In the genomic region with DNA sequence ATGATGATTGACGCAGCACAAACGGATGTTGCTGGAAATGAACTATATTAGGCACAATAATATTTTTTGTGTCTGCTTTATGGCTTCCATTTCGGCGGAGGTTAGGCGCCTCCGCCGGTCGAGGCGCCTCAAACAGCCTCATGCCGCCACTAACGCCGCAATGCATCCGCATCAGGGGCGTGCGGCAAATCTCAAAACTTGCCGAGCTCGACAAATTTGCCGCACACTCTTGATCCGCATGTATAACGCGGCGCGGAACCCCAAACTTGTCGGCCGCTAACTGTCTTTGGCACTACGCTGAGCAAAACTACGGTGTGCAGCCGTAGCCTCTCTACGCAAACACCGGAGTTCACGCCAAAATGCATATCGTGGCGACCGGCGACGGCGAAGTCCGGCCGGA, we compare ENCODE assay signal across 3 worm cellular contexts.
TF ChIP-seq lines count a peak whose summit lies in the region.

No protein-coding gene starts in this region.

TF ChIP-seq in whole organism, L4 larva, 104 proteins besides CTCF, POLR2A, EP300 and RAD21:
- TF ChIP-seq set-16 (GFP tag; IDR thresholded peaks at IDR 0.05; lab: Robert Waterston, UW) (peak; percentile 70), F44E2.7 (GFP tag; IDR thresholded peaks at IDR 0.05; lab: Robert Waterston, UW) (no peak)
TF ChIP-seq in whole organism, L4 larva: peak in this region for 1.

TF ChIP-seq in whole organism, early embryonic, 17 proteins besides CTCF, POLR2A, EP300 and RAD21:
- TF ChIP-seq sea-1 (GFP tag; conservative IDR thresholded peaks at IDR 0.05; lab: Robert Waterston, UW) (no peak), scrt-1 (GFP tag; IDR thresholded peaks at IDR 0.05; lab: Robert Waterston, UW) (0 out of 2 replicates have a peak, but pooled peaks have one; percentile 18)
TF ChIP-seq in whole organism, early embryonic: peak in this region for 1.

TF ChIP-seq in whole organism, young adult, 124 proteins besides CTCF, POLR2A, EP300 and RAD21:
- TF ChIP-seq F55B11.4 (tag; optimal IDR thresholded peaks at IDR 0.05; lab: Kevin White, UChicago; ENCODE audit: borderline replicate concordance, insufficient read depth) (no peak), zfh-2 (GFP tag; conservative IDR thresholded peaks at IDR 0.05; lab: Robert Waterston, UW) (peak; percentile 75)
TF ChIP-seq in whole organism, young adult: peak in this region for 1.
